Worm (Caenorhabditis elegans) whole organism, L2 larva: ENCODE results near the gene tbc-6.

ENCODE experiments used
- C34F6.9 ChIP-seq: fragments of 150-350 bp; optimal IDR thresholded peaks from 2 replicates; lab custom pipeline; 2014; ENCODE audit warnings: missing biosample characterization, missing genetic modification characterization
- F13H6.1 ChIP-seq: sonication (generic microtip); optimal IDR thresholded peaks from 2 replicates; lab custom pipeline; 2016; ENCODE audit warnings: missing genetic modification characterization, missing compliant biosample characterization
- R02D3.7 ChIP-seq: fragments of 150-350 bp; optimal IDR thresholded peaks from 2 replicates; lab custom pipeline; 2014; ENCODE audit warnings: missing biosample characterization, missing genetic modification characterization
- Y55F3AM.14 ChIP-seq: fragments of 200-800 bp; sonication (Bioruptor generic); optimal IDR thresholded peaks from 2 replicates; lab custom pipeline; 2018; ENCODE audit warnings: mild to moderate bottlenecking, missing genetic modification characterization, missing compliant biosample characterization
- ZK546.5 ChIP-seq: sonication (generic microtip); optimal IDR thresholded peaks from 2 replicates; lab custom pipeline; 2017; ENCODE audit warnings: missing biosample characterization, missing genetic modification characterization
- alr-1 ChIP-seq: fragments of 150-350 bp; optimal IDR thresholded peaks from 2 replicates; lab custom pipeline; 2014; ENCODE audit warnings: missing biosample characterization, missing genetic modification characterization
- aly-2 ChIP-seq: fragments of 150-350 bp; optimal IDR thresholded peaks from 2 replicates; lab custom pipeline; 2014; ENCODE audit warnings: missing biosample characterization, missing genetic modification characterization
- ama-1 ChIP-seq: fragments of 150-350 bp; optimal IDR thresholded peaks from 2 replicates; lab custom pipeline; 2018; ENCODE audit warnings: inconsistent platforms
- blmp-1 ChIP-seq: sonication (generic microtip); optimal IDR thresholded peaks from 2 replicates; lab custom pipeline; 2017; ENCODE audit warnings: missing genetic modification characterization, mild to moderate bottlenecking, missing compliant biosample characterization, antibody characterized with exemption, moderate library complexity; ENCODE audit not compliant: insufficient read depth
- ceh-16 ChIP-seq: fragments of 150-350 bp; optimal IDR thresholded peaks from 2 replicates; lab custom pipeline; 2014; ENCODE audit warnings: missing biosample characterization, missing genetic modification characterization
- ceh-82 ChIP-seq: fragments of 150-350 bp; optimal IDR thresholded peaks from 2 replicates; lab custom pipeline; 2014; ENCODE audit warnings: missing biosample characterization, missing genetic modification characterization
- crh-2 ChIP-seq: sonication (generic microtip); optimal IDR thresholded peaks from 2 replicates; lab custom pipeline; 2017; ENCODE audit warnings: missing biosample characterization, missing genetic modification characterization
- dmd-4 ChIP-seq: sonication (generic microtip); optimal IDR thresholded peaks from 2 replicates; lab custom pipeline; 2017; ENCODE audit warnings: missing biosample characterization, missing genetic modification characterization
- egl-27 ChIP-seq: sonication (generic microtip); optimal IDR thresholded peaks from 3 replicates; lab custom pipeline; 2017; ENCODE audit warnings: missing biosample characterization, missing genetic modification reagents, missing genetic modification characterization
- elt-1 ChIP-seq: fragments of 150-350 bp; optimal IDR thresholded peaks from 2 replicates; lab custom pipeline; 2014; ENCODE audit warnings: missing biosample characterization, missing genetic modification characterization
- elt-3 ChIP-seq: sonication (generic microtip); optimal IDR thresholded peaks from 2 replicates; lab custom pipeline; 2017; ENCODE audit warnings: missing biosample characterization, missing genetic modification characterization
- fos-1 ChIP-seq: fragments of 150-350 bp; optimal IDR thresholded peaks from 2 replicates; lab custom pipeline; 2014; ENCODE audit warnings: missing biosample characterization, missing genetic modification characterization
- gmeb-1 ChIP-seq: fragments of 150-350 bp; optimal IDR thresholded peaks from 2 replicates; lab custom pipeline; 2014; ENCODE audit warnings: missing biosample characterization, missing genetic modification characterization
- lin-11 ChIP-seq: fragments of 150-350 bp; sonication (generic microtip); optimal IDR thresholded peaks from 2 replicates; lab custom pipeline; 2014; ENCODE audit warnings: missing biosample characterization, missing genetic modification characterization, inconsistent platforms, mixed read lengths
- lin-13 ChIP-seq: fragments of 150-350 bp; optimal IDR thresholded peaks from 2 replicates; lab custom pipeline; 2014; ENCODE audit warnings: missing biosample characterization, missing genetic modification reagents, missing genetic modification characterization
- lin-39 ChIP-seq: fragments of 150-350 bp; optimal IDR thresholded peaks from 2 replicates; lab custom pipeline; 2014; ENCODE audit warnings: missing biosample characterization, missing genetic modification reagents, missing genetic modification characterization
- lsy-2 ChIP-seq, 2 experiments: fragments of 150-350 bp in 1 of 2; sonication (generic microtip) in 1 of 2; optimal IDR thresholded peaks; 2 replicates each; lab custom pipeline; 2014 to 2017; ENCODE audit warnings: missing biosample characterization in 2 of 2, missing genetic modification characterization in 2 of 2
- mab-5 ChIP-seq: fragments of 150-350 bp; optimal IDR thresholded peaks from 2 replicates; lab custom pipeline; 2014; ENCODE audit warnings: missing biosample characterization, missing genetic modification characterization
- mbf-1 ChIP-seq: sonication (generic microtip); optimal IDR thresholded peaks from 2 replicates; lab custom pipeline; 2017; ENCODE audit warnings: missing biosample characterization, missing genetic modification characterization
- mdl-1 ChIP-seq, 2 experiments: fragments of 150-350 bp in 1 of 2; sonication (generic microtip) in 1 of 2; optimal IDR thresholded peaks; 2 replicates each; lab custom pipeline; 2017; ENCODE audit warnings: missing biosample characterization in 2 of 2, missing genetic modification characterization in 2 of 2
- nhr-10 ChIP-seq: sonication (generic microtip); optimal IDR thresholded peaks from 2 replicates; lab custom pipeline; 2017; ENCODE audit warnings: missing biosample characterization, missing genetic modification characterization
- nhr-11 ChIP-seq: fragments of 150-350 bp; optimal IDR thresholded peaks from 2 replicates; lab custom pipeline; 2014; ENCODE audit warnings: missing biosample characterization, missing genetic modification characterization
- nhr-12 ChIP-seq: fragments of 150-350 bp; optimal IDR thresholded peaks from 2 replicates; lab custom pipeline; 2014; ENCODE audit warnings: missing biosample characterization, missing genetic modification characterization
- nhr-129 ChIP-seq: fragments of 150-350 bp; optimal IDR thresholded peaks from 2 replicates; lab custom pipeline; 2014; ENCODE audit warnings: missing biosample characterization, missing genetic modification characterization
- nhr-21 ChIP-seq: fragments of 150-350 bp; optimal IDR thresholded peaks from 2 replicates; lab custom pipeline; 2014; ENCODE audit warnings: missing biosample characterization, missing genetic modification characterization
- nhr-23 ChIP-seq: fragments of 150-350 bp; optimal IDR thresholded peaks from 2 replicates; lab custom pipeline; 2014; ENCODE audit warnings: missing biosample characterization, missing genetic modification reagents, missing genetic modification characterization
- nhr-237 ChIP-seq: fragments of 150-350 bp; optimal IDR thresholded peaks from 2 replicates; lab custom pipeline; 2014; ENCODE audit warnings: missing biosample characterization, missing genetic modification characterization
- nhr-25 ChIP-seq: fragments of 150-350 bp; sonication (generic microtip); optimal IDR thresholded peaks from 3 replicates; lab custom pipeline; 2014; ENCODE audit warnings: missing biosample characterization, missing genetic modification characterization
- nhr-6 ChIP-seq: fragments of 150-350 bp; optimal IDR thresholded peaks from 2 replicates; lab custom pipeline; 2014; ENCODE audit warnings: missing biosample characterization, missing genetic modification characterization
- nhr-77 ChIP-seq: fragments of 150-350 bp; optimal IDR thresholded peaks from 2 replicates; lab custom pipeline; 2014; ENCODE audit warnings: missing biosample characterization, missing genetic modification characterization
- peb-1 ChIP-seq: fragments of 150-350 bp; optimal IDR thresholded peaks from 2 replicates; lab custom pipeline; 2014; ENCODE audit warnings: missing biosample characterization, missing genetic modification characterization
- sem-4 ChIP-seq: fragments of 150-350 bp; optimal IDR thresholded peaks from 2 replicates; lab custom pipeline; 2014; ENCODE audit warnings: missing biosample characterization, missing genetic modification reagents, missing genetic modification characterization
- skn-1 ChIP-seq: sonication (generic microtip); optimal IDR thresholded peaks from 2 replicates; lab custom pipeline; 2017; ENCODE audit warnings: missing biosample characterization, missing genetic modification characterization
- sma-3 ChIP-seq: sonication (generic microtip); optimal IDR thresholded peaks from 2 replicates; lab custom pipeline; 2016; ENCODE audit warnings: missing genetic modification reagents, missing genetic modification characterization, missing compliant biosample characterization
- sma-9 ChIP-seq, 2 experiments: fragments of 150-350 bp in 1 of 2; sonication (generic microtip) in 1 of 2; optimal IDR thresholded peaks; 2 replicates each; lab custom pipeline; 2014 to 2016; ENCODE audit warnings: missing genetic modification characterization in 2 of 2, mild to moderate bottlenecking in 1 of 2, missing biosample characterization in 1 of 2, missing compliant biosample characterization in 1 of 2, missing genetic modification reagents in 1 of 2, moderate library complexity in 1 of 2
- snpc-4 ChIP-seq: fragments of 150-350 bp; optimal IDR thresholded peaks from 2 replicates; lab custom pipeline; 2014; ENCODE audit warnings: missing biosample characterization, missing genetic modification characterization
- unc-39 ChIP-seq: fragments of 150-350 bp; optimal IDR thresholded peaks from 2 replicates; lab custom pipeline; 2014; ENCODE audit warnings: missing biosample characterization, missing genetic modification characterization
- unc-55 ChIP-seq: fragments of 150-350 bp; sonication (generic microtip); optimal IDR thresholded peaks from 3 replicates; lab custom pipeline; 2014; ENCODE audit warnings: missing biosample characterization, missing genetic modification reagents, missing genetic modification characterization
- unc-62 ChIP-seq: fragments of 150-350 bp; optimal IDR thresholded peaks from 2 replicates; lab custom pipeline; 2014; ENCODE audit warnings: missing biosample characterization, missing genetic modification reagents, missing genetic modification characterization
- zag-1 ChIP-seq: fragments of 150-350 bp; optimal IDR thresholded peaks from 2 replicates; lab custom pipeline; 2014; ENCODE audit warnings: missing biosample characterization, missing genetic modification characterization
- ztf-1 ChIP-seq: fragments of 200-800 bp; sonication (Bioruptor generic); conservative IDR thresholded peaks from 2 replicates; pipeline ENCODE4 v1.3.6; 2022; ENCODE audit warnings: missing genetic modification characterization, missing compliant biosample characterization
- ztf-11 ChIP-seq: sonication (generic microtip); optimal IDR thresholded peaks from 2 replicates; lab custom pipeline; 2017; ENCODE audit warnings: missing biosample characterization, missing genetic modification characterization
- ztf-4 ChIP-seq: fragments of 150-350 bp; optimal IDR thresholded peaks from 2 replicates; lab custom pipeline; 2014; ENCODE audit warnings: missing biosample characterization, missing genetic modification characterization

The tbc-6 gene

ce11 chrII:6842009-6842408, 5.9 kb upstream of the tbc-6 start:
- TF ChIP-seq ztf-1 (GFP tag; lab: Robert Waterston, UW) (no peak), unc-55 (GFP tag; lab: Kevin White, UChicago) (peak; percentile 27)

ce11 chrII:6842651-6843118, 5.2 kb upstream of the tbc-6 start:
- TF ChIP-seq nhr-23 (tag; lab: Kevin White, UChicago) (no peak), nhr-77 (tag; lab: Kevin White, UChicago) (peak; percentile 9), nhr-237 (tag; lab: Kevin White, UChicago) (no peak), nhr-12 (tag; lab: Kevin White, UChicago) (no peak), egl-27 (tag; lab: Kevin White, UChicago) (peak; percentile 99), aly-2 (tag; lab: Kevin White, UChicago) (no peak), blmp-1 (tag; lab: Kevin White, UChicago) (peak; percentile 91), mab-5 (peak; percentile 16), sem-4 (tag; lab: Kevin White, UChicago) (peak; percentile 68), elt-1 (tag; lab: Kevin White, UChicago) (peak; percentile 58), peb-1 (tag; lab: Kevin White, UChicago) (no peak), ztf-11 (tag; lab: Kevin White, UChicago) (no peak), nhr-21 (peak; percentile 96), ceh-16 (tag; lab: Kevin White, UChicago) (no peak), alr-1 (tag; lab: Kevin White, UChicago) (no peak), ama-1 (lab: Kevin White, UChicago) (no peak), ztf-1 (GFP tag; lab: Robert Waterston, UW) (no peak), fos-1 (tag; lab: Kevin White, UChicago) (peak; percentile 100), sma-9 (GFP tag; optimal IDR thresholded peaks at IDR 0.05; lab: Kevin White, UChicago) (peak; percentile 98), sma-9 (tag; optimal IDR thresholded peaks at IDR 0.05; lab: Kevin White, UChicago) (no peak), lin-11 (tag; lab: Kevin White, UChicago) (no peak), skn-1 (peak; percentile 71), nhr-129 (tag; lab: Kevin White, UChicago) (peak; percentile 53), nhr-25 (tag; lab: Kevin White, UChicago) (peak; percentile 84), ZK546.5 (tag; lab: Kevin White, UChicago) (no peak), lin-39 (tag; lab: Kevin White, UChicago) (no peak), Y55F3AM.14 (GFP tag; lab: Kevin White, UChicago) (peak; percentile 68), ztf-4 (tag; lab: Kevin White, UChicago) (peak; percentile 77), unc-55 (GFP tag; lab: Kevin White, UChicago) (peak; percentile 55), mbf-1 (tag; lab: Kevin White, UChicago) (no peak), ceh-82 (tag; lab: Kevin White, UChicago) (no peak), dmd-4 (tag; lab: Kevin White, UChicago) (no peak), nhr-6 (tag; lab: Kevin White, UChicago) (no peak), zag-1 (no peak), unc-39 (no peak), C34F6.9 (tag; lab: Kevin White, UChicago) (peak; percentile 34), sma-3 (GFP tag; lab: Kevin White, UChicago) (peak; percentile 97), mdl-1 (tag; optimal IDR thresholded peaks at IDR 0.05; lab: Kevin White, UChicago) (peak; percentile 77 to 84), nhr-11 (tag; lab: Kevin White, UChicago) (no peak), lin-13 (GFP tag; lab: Kevin White, UChicago) (peak; percentile 33), crh-2 (tag; lab: Kevin White, UChicago) (peak; percentile 88), unc-62 (GFP tag; lab: Kevin White, UChicago) (no peak), elt-3 (tag; lab: Kevin White, UChicago) (peak; percentile 50), snpc-4 (tag; lab: Kevin White, UChicago) (peak; percentile 49), nhr-10 (tag; lab: Kevin White, UChicago) (no peak), F13H6.1 (peak; percentile 91), gmeb-1 (peak; percentile 67), lsy-2 (tag; optimal IDR thresholded peaks at IDR 0.05; lab: Kevin White, UChicago) (peak; percentile 10 to 66), R02D3.7 (tag; lab: Kevin White, UChicago) (no peak)
